Worm (Caenorhabditis elegans) whole organism, mixed stage, embryonic: ENCODE results near the gene T16G1.2.

ENCODE experiments used
- M03D4.4 ChIP-seq: sonication (generic microtip); optimal IDR thresholded peaks from 2 replicates; lab custom pipeline; 2017; ENCODE audit warnings: mild to moderate bottlenecking, missing genetic modification characterization, missing compliant biosample characterization
- bed-3 ChIP-seq: fragments of 200-800 bp; sonication (Bioruptor generic); optimal IDR thresholded peaks from 3 replicates; lab custom pipeline; 2018; ENCODE audit warnings: mild to moderate bottlenecking, missing genetic modification characterization, moderate library complexity, missing compliant biosample characterization
- blmp-1 ChIP-seq: fragments of 150-350 bp; optimal IDR thresholded peaks from 2 replicates; lab custom pipeline; 2014; ENCODE audit warnings: missing biosample characterization, missing genetic modification characterization
- ceh-39 ChIP-seq: fragments of 150-350 bp; optimal IDR thresholded peaks from 2 replicates; lab custom pipeline; 2014; ENCODE audit warnings: missing biosample characterization, missing genetic modification characterization
- ceh-43 ChIP-seq: fragments of 200-800 bp; sonication (Bioruptor generic); optimal IDR thresholded peaks from 2 replicates; lab custom pipeline; 2018; ENCODE audit warnings: mild to moderate bottlenecking, missing genetic modification characterization, moderate library complexity, missing compliant biosample characterization
- ceh-83 ChIP-seq: fragments of 200-800 bp; sonication (Bioruptor generic); optimal IDR thresholded peaks from 2 replicates; lab custom pipeline; 2018; ENCODE audit warnings: mild to moderate bottlenecking, missing genetic modification characterization, missing compliant biosample characterization
- ces-1 ChIP-seq: fragments of 150-350 bp; optimal IDR thresholded peaks from 2 replicates; lab custom pipeline; 2014; ENCODE audit warnings: missing biosample characterization, missing genetic modification reagents, missing genetic modification characterization
- cnd-1 ChIP-seq: fragments of 200-800 bp; sonication (Bioruptor generic); optimal IDR thresholded peaks from 2 replicates; lab custom pipeline; 2018; ENCODE audit warnings: mild to moderate bottlenecking, missing genetic modification characterization, missing compliant biosample characterization
- drap-1 ChIP-seq: fragments of 200-800 bp; sonication (Bioruptor generic); optimal IDR thresholded peaks from 3 replicates; lab custom pipeline; 2018; ENCODE audit warnings: mild to moderate bottlenecking, missing genetic modification characterization, missing compliant biosample characterization
- elt-1 ChIP-seq: sonication (generic microtip); optimal IDR thresholded peaks from 2 replicates; lab custom pipeline; 2017; ENCODE audit warnings: missing genetic modification characterization, mild to moderate bottlenecking, missing compliant biosample characterization, antibody characterized with exemption, moderate library complexity, borderline replicate concordance; ENCODE audit not compliant: insufficient read depth
- elt-3 ChIP-seq: fragments of 150-350 bp; optimal IDR thresholded peaks from 2 replicates; lab custom pipeline; 2014; ENCODE audit warnings: missing biosample characterization, missing genetic modification characterization
- flh-1 ChIP-seq: fragments of 200-800 bp; sonication (Bioruptor generic); optimal IDR thresholded peaks from 2 replicates; lab custom pipeline; 2018; ENCODE audit warnings: mild to moderate bottlenecking, missing genetic modification characterization, moderate library complexity, missing compliant biosample characterization
- ham-2 ChIP-seq: fragments of 200-800 bp; sonication (Bioruptor generic); optimal IDR thresholded peaks from 2 replicates; lab custom pipeline; 2018; ENCODE audit warnings: mild to moderate bottlenecking, missing genetic modification characterization, missing compliant biosample characterization
- hlh-1 ChIP-seq: fragments of 150-350 bp; optimal IDR thresholded peaks from 2 replicates; lab custom pipeline; 2014; ENCODE audit warnings: missing biosample characterization, missing genetic modification reagents, missing genetic modification characterization
- lin-13 ChIP-seq: fragments of 150-350 bp; optimal IDR thresholded peaks from 2 replicates; lab custom pipeline; 2014; ENCODE audit warnings: missing biosample characterization, missing genetic modification characterization
- lin-32 ChIP-seq: fragments of 200-800 bp; sonication (Bioruptor generic); optimal IDR thresholded peaks from 2 replicates; lab custom pipeline; 2018; ENCODE audit warnings: mild to moderate bottlenecking, missing genetic modification characterization, missing compliant biosample characterization
- lsy-2 ChIP-seq: fragments of 150-350 bp; optimal IDR thresholded peaks from 2 replicates; lab custom pipeline; 2014; ENCODE audit warnings: missing biosample characterization, missing genetic modification characterization
- mab-5 ChIP-seq: fragments of 150-350 bp; optimal IDR thresholded peaks from 2 replicates; lab custom pipeline; 2014; ENCODE audit warnings: missing biosample characterization, missing genetic modification characterization
- mep-1 ChIP-seq: fragments of 150-350 bp; optimal IDR thresholded peaks from 2 replicates; lab custom pipeline; 2017; ENCODE audit warnings: missing biosample characterization, missing genetic modification reagents, missing genetic modification characterization, inconsistent platforms
- mls-2 ChIP-seq: sonication (generic microtip); optimal IDR thresholded peaks from 2 replicates; lab custom pipeline; 2016; ENCODE audit warnings: mild to moderate bottlenecking, missing genetic modification characterization, moderate library complexity, missing compliant biosample characterization
- nhr-12 ChIP-seq: fragments of 150-350 bp; optimal IDR thresholded peaks from 2 replicates; lab custom pipeline; 2014; ENCODE audit warnings: missing biosample characterization, missing genetic modification characterization
- nhr-2 ChIP-seq: fragments of 150-350 bp; optimal IDR thresholded peaks from 2 replicates; lab custom pipeline; 2014; ENCODE audit warnings: missing biosample characterization, missing genetic modification characterization
- nhr-237 ChIP-seq: fragments of 150-350 bp; optimal IDR thresholded peaks from 2 replicates; lab custom pipeline; 2014; ENCODE audit warnings: missing biosample characterization, missing genetic modification characterization
- nhr-28 ChIP-seq: fragments of 150-350 bp; optimal IDR thresholded peaks from 2 replicates; lab custom pipeline; 2014; ENCODE audit warnings: missing biosample characterization, missing genetic modification characterization
- nhr-76 ChIP-seq: sonication (generic microtip); optimal IDR thresholded peaks from 2 replicates; lab custom pipeline; 2017; ENCODE audit warnings: missing biosample characterization, missing genetic modification characterization
- pha-4 ChIP-seq: fragments of 150-350 bp; optimal IDR thresholded peaks from 2 replicates; lab custom pipeline; 2018; ENCODE audit warnings: missing biosample characterization, missing genetic modification reagents, missing genetic modification characterization
- sem-2 ChIP-seq: fragments of 200-800 bp; sonication (Bioruptor generic); optimal IDR thresholded peaks from 2 replicates; lab custom pipeline; 2018; ENCODE audit warnings: mild to moderate bottlenecking, missing genetic modification characterization, missing compliant biosample characterization
- sptf-1 ChIP-seq: sonication (generic microtip); optimal IDR thresholded peaks from 2 replicates; lab custom pipeline; 2017; ENCODE audit warnings: mild to moderate bottlenecking, missing genetic modification characterization, moderate library complexity, missing compliant biosample characterization
- tbx-8 ChIP-seq: fragments of 200-800 bp; sonication (Bioruptor generic); optimal IDR thresholded peaks from 2 replicates; lab custom pipeline; 2018; ENCODE audit warnings: mild to moderate bottlenecking, missing genetic modification characterization, moderate library complexity, missing compliant biosample characterization
- unc-120 ChIP-seq: sonication (generic microtip); optimal IDR thresholded peaks from 2 replicates; lab custom pipeline; 2017; ENCODE audit warnings: missing genetic modification characterization, missing compliant biosample characterization; ENCODE audit not compliant: poor library complexity, severe bottlenecking
- unc-39 ChIP-seq: fragments of 150-350 bp; optimal IDR thresholded peaks from 2 replicates; lab custom pipeline; 2014; ENCODE audit warnings: missing biosample characterization, missing genetic modification characterization
- unc-62 ChIP-seq: fragments of 150-350 bp; optimal IDR thresholded peaks from 2 replicates; lab custom pipeline; 2014; ENCODE audit warnings: missing biosample characterization, missing genetic modification reagents, missing genetic modification characterization
- zip-8 ChIP-seq: fragments of 150-350 bp; optimal IDR thresholded peaks from 2 replicates; lab custom pipeline; 2014; ENCODE audit warnings: missing biosample characterization, missing genetic modification characterization
- ztf-11 ChIP-seq: fragments of 150-350 bp; optimal IDR thresholded peaks from 2 replicates; lab custom pipeline; 2014; ENCODE audit warnings: missing biosample characterization, missing genetic modification characterization

T16G1.2 gene

DNA sequence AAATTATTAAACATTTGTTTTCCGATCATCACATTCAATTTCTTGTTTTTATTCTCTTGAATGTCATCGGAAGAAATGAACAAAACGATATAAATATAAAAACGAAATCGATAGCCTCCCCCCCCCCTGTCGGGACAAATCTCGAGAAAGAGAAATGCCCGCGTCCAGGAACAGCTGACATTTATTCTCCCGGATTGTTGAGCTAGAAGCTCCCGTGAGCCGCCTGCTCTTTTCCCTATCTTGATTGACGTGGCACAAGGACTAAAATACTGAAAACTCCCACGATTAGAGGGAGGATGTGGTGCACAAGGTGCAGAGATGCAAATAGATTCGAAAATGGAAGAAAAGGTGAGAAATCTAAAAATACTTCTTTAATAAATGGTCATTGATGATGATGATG, 32.4 kb upstream of the T16G1.2 start:
- no peak for TF ChIP-seq elt-3
- no peak for TF ChIP-seq ceh-39 (tag; lab: Kevin White, UChicago)
- no peak for TF ChIP-seq nhr-237
- no peak for TF ChIP-seq ham-2
- no peak for TF ChIP-seq lin-32
- no peak for TF ChIP-seq lin-13 (tag; lab: Kevin White, UChicago)
- TF ChIP-seq tbx-8 (GFP tag; lab: Kevin White, UChicago): no peak
- no peak for TF ChIP-seq sptf-1
- peak; percentile 95 for TF ChIP-seq hlh-1 (tag; lab: Kevin White, UChicago)
- TF ChIP-seq mab-5 (tag; lab: Kevin White, UChicago): no peak
- TF ChIP-seq unc-39: no peak
- TF ChIP-seq bed-3: no peak
- TF ChIP-seq blmp-1: no peak
- no peak for TF ChIP-seq flh-1
- no peak for TF ChIP-seq M03D4.4 (tag; lab: Kevin White, UChicago)
- no peak for TF ChIP-seq lsy-2 (tag; lab: Kevin White, UChicago)
- no peak for TF ChIP-seq elt-1 (tag; lab: Kevin White, UChicago)
- no peak for TF ChIP-seq cnd-1 (tag; lab: Kevin White, UChicago)
- TF ChIP-seq ceh-43: no peak
- TF ChIP-seq drap-1 (GFP tag; lab: Kevin White, UChicago): no peak
- TF ChIP-seq ceh-83 (GFP tag; lab: Kevin White, UChicago): no peak
- TF ChIP-seq zip-8 (tag; lab: Kevin White, UChicago): no peak
- TF ChIP-seq nhr-76 (tag; lab: Kevin White, UChicago): no peak
- TF ChIP-seq unc-120 (tag; lab: Kevin White, UChicago): peak; percentile 57
- TF ChIP-seq ztf-11 (tag; lab: Kevin White, UChicago): no peak
- TF ChIP-seq pha-4 (tag; lab: Kevin White, UChicago): no peak
- peak; percentile 15 for TF ChIP-seq mls-2 (tag; lab: Kevin White, UChicago)
- no peak for TF ChIP-seq sem-2
- TF ChIP-seq unc-62 (GFP tag; lab: Kevin White, UChicago): peak; percentile 80
- TF ChIP-seq, all 35 proteins: peak for 4

ce11 chrV:12897338-12897737, 31.9 kb upstream of the T16G1.2 start:
- no peak for TF ChIP-seq nhr-12 (tag; lab: Kevin White, UChicago)
- peak; percentile 73 for TF ChIP-seq mep-1 (tag; lab: Kevin White, UChicago)
- no peak for TF ChIP-seq drap-1 (GFP tag; lab: Kevin White, UChicago)
- no peak for TF ChIP-seq lin-13 (tag; lab: Kevin White, UChicago)
- TF ChIP-seq unc-120 (tag; lab: Kevin White, UChicago): no peak
- TF ChIP-seq ces-1: peak; percentile 95
- no peak for TF ChIP-seq cnd-1 (tag; lab: Kevin White, UChicago)
- TF ChIP-seq nhr-2 (tag; lab: Kevin White, UChicago): peak; percentile 24
- TF ChIP-seq M03D4.4 (tag; lab: Kevin White, UChicago): no peak
- no peak for TF ChIP-seq pha-4 (tag; lab: Kevin White, UChicago)
- no peak for TF ChIP-seq nhr-76 (tag; lab: Kevin White, UChicago)
- no peak for TF ChIP-seq bed-3
- TF ChIP-seq hlh-1 (tag; lab: Kevin White, UChicago): peak; percentile 35
- no peak for TF ChIP-seq tbx-8 (GFP tag; lab: Kevin White, UChicago)
- TF ChIP-seq elt-1 (tag; lab: Kevin White, UChicago): peak; percentile 50
- TF ChIP-seq ham-2: peak; percentile 40

DNA sequence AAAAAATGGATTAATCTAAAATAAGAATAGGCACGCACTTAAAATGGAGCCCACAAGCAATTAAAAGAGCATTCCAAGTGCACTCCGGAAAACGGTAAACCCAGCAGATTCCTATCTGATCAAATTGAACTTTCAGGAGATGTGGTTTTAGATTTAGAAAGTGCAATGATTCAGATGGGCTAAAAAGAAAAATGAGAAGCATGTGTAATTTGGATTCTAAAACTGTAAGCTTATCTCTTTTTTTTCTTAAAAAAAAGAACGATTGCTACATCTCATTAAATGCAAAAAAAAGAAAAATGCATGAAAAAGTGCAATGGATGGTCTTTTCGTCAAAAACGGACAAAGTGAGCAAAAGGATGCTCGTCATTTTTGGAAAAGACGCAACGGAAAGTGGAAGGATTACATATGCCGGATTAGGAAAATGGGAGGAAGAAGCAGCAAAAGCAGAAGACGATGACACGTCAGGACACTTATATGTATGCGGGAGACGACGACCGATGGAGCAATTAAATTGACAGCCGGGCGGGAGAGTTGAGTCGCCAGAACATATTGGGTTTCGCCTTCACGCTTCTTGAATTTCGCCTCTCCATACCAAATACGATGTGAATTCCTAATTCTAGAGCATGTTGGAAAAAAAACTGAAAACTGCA, 30.6 kb upstream of the T16G1.2 start:
- TF ChIP-seq ceh-43: no peak
- no peak for TF ChIP-seq drap-1 (GFP tag; lab: Kevin White, UChicago)
- peak; percentile 53 for TF ChIP-seq unc-62 (GFP tag; lab: Kevin White, UChicago)
- TF ChIP-seq ces-1: peak; percentile 58
- TF ChIP-seq, all 35 proteins: peak for 2

DNA sequence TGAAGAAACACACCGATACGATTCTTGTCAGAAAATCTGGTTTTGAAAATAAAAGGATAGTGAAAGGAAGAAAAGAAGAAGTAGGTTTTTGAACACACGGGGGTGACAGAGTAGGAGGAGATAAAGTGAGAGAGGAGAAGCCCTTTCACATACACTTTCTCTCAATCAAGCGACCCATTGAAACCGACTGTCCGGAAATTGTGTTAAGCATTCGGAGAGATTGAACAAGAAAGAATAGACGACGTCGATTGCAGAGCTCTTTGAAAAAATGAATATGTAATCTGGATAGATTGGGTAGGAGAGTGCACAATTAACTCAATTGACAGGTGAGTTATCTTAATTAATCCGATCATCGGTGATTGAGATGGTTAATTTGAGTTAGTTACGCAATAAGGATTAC, 28.0 kb upstream of the T16G1.2 start:
- peak; percentile 89 for TF ChIP-seq ces-1
- no peak for TF ChIP-seq nhr-28
